Fruit fly (Drosophila melanogaster) whole organism, prepupa: ENCODE measurements around the gene osp.
A peak's percentile ranks its signal among the peaks of the same experiment; 100 is the strongest.

Experiments used
- Blimp-1 ChIP-seq: fragments of 200-800 bp; sonication (Bioruptor generic); optimal IDR thresholded peaks from 3 replicates; lab custom pipeline; 2017; ENCODE audit warnings: missing biosample characterization, missing genetic modification characterization, mild to moderate bottlenecking, moderate library complexity, missing genetic modification reagents
- CG10631 ChIP-seq: fragments of 200-800 bp; sonication (Bioruptor generic); optimal IDR thresholded peaks from 2 replicates; lab custom pipeline; 2016; ENCODE audit warnings: missing biosample characterization, missing genetic modification characterization
- CG10669 ChIP-seq: fragments of 200-800 bp; sonication (Bioruptor generic); optimal IDR thresholded peaks from 3 replicates; lab custom pipeline; 2018; ENCODE audit warnings: missing biosample characterization, mild to moderate bottlenecking, missing genetic modification characterization, moderate library complexity
- CG11294 ChIP-seq: fragments of 200-800 bp; sonication (Bioruptor generic); IDR thresholded peaks from 2 replicates; pipeline ENCODE4 v1.3.6; 2022; ENCODE audit warnings: missing biosample characterization, missing genetic modification characterization
- CG11762 ChIP-seq: fragments of 200-800 bp; sonication (Bioruptor generic); optimal IDR thresholded peaks from 3 replicates; lab custom pipeline; 2016; ENCODE audit warnings: missing biosample characterization, missing genetic modification characterization; ENCODE audit not compliant: insufficient read depth
- CG11902 ChIP-seq: fragments of 200-800 bp; sonication (Bioruptor generic); optimal IDR thresholded peaks from 3 replicates; lab custom pipeline; 2016; ENCODE audit warnings: missing biosample characterization, missing genetic modification characterization
- CG15336 ChIP-seq: fragments of 200-800 bp; sonication (Bioruptor generic); IDR thresholded peaks from 2 replicates; pipeline ENCODE4 v1.3.6; 2022; ENCODE audit warnings: missing biosample characterization, missing genetic modification characterization
- CG3032 ChIP-seq: fragments of 200-800 bp; optimal IDR thresholded peaks from 2 replicates; lab custom pipeline; 2019; ENCODE audit warnings: missing biosample characterization, mild to moderate bottlenecking, missing genetic modification characterization, moderate library complexity
- CG31627 ChIP-seq: fragments of 200-800 bp; sonication (Bioruptor generic); optimal IDR thresholded peaks from 3 replicates; lab custom pipeline; 2016; ENCODE audit warnings: missing biosample characterization, missing genetic modification characterization
- CG32006 ChIP-seq: fragments of 200-800 bp; sonication (Bioruptor generic); optimal IDR thresholded peaks from 3 replicates; lab custom pipeline; 2017; ENCODE audit warnings: missing biosample characterization, mild to moderate bottlenecking, missing genetic modification characterization
- CG34406 ChIP-seq: fragments of 200-800 bp; sonication (Bioruptor generic); optimal IDR thresholded peaks from 3 replicates; lab custom pipeline; 2016; ENCODE audit warnings: missing biosample characterization, missing genetic modification characterization
- CG3919 ChIP-seq: fragments of 200-800 bp; sonication (Bioruptor generic); optimal IDR thresholded peaks from 3 replicates; lab custom pipeline; 2016; ENCODE audit warnings: missing biosample characterization, missing genetic modification characterization
- CG6163 ChIP-seq: fragments of 200-800 bp; sonication (Bioruptor generic); IDR thresholded peaks from 3 replicates; pipeline ENCODE4 v1.3.6; 2022; ENCODE audit warnings: missing biosample characterization, missing genetic modification characterization
- CG6276 ChIP-seq: fragments of 200-800 bp; sonication (Bioruptor generic); optimal IDR thresholded peaks from 2 replicates; lab custom pipeline; 2017; ENCODE audit warnings: missing biosample characterization, mild to moderate bottlenecking, missing genetic modification characterization
- CG6792 ChIP-seq: fragments of 200-800 bp; sonication (Bioruptor generic); optimal IDR thresholded peaks from 3 replicates; lab custom pipeline; 2016; ENCODE audit warnings: missing biosample characterization, missing genetic modification characterization
- CG6808 ChIP-seq: fragments of 200-800 bp; sonication (Bioruptor generic); optimal IDR thresholded peaks from 3 replicates; lab custom pipeline; 2017; ENCODE audit warnings: missing biosample characterization, missing genetic modification characterization, mild to moderate bottlenecking, moderate library complexity, missing genetic modification reagents
- CG6854 ChIP-seq: fragments of 200-800 bp; sonication (Bioruptor generic); optimal IDR thresholded peaks from 2 replicates; lab custom pipeline; 2017; ENCODE audit warnings: missing biosample characterization, mild to moderate bottlenecking, missing genetic modification characterization
- CG7368 ChIP-seq: fragments of 200-800 bp; sonication (Bioruptor generic); optimal IDR thresholded peaks from 3 replicates; lab custom pipeline; 2016; ENCODE audit warnings: missing biosample characterization, missing genetic modification characterization
- CG8119 ChIP-seq: fragments of 200-800 bp; sonication (Bioruptor generic); IDR thresholded peaks from 3 replicates; pipeline ENCODE4 v1.3.6; 2022; ENCODE audit warnings: missing biosample characterization, missing genetic modification characterization
- CG8319 ChIP-seq: fragments of 200-800 bp; sonication (Bioruptor generic); optimal IDR thresholded peaks from 3 replicates; lab custom pipeline; 2016; ENCODE audit warnings: missing biosample characterization, missing genetic modification characterization
- CG8632 ChIP-seq: fragments of 200-800 bp; sonication (Bioruptor generic); optimal IDR thresholded peaks from 3 replicates; lab custom pipeline; 2016; ENCODE audit warnings: missing biosample characterization, missing genetic modification characterization
- CG9139 ChIP-seq: fragments of 200-800 bp; sonication (Bioruptor generic); optimal IDR thresholded peaks from 3 replicates; lab custom pipeline; 2017; ENCODE audit warnings: missing biosample characterization, mild to moderate bottlenecking, missing genetic modification characterization
- Eip75B ChIP-seq: fragments of 200-800 bp; sonication (Bioruptor generic); optimal IDR thresholded peaks from 3 replicates; lab custom pipeline; 2016; ENCODE audit warnings: missing biosample characterization, missing genetic modification characterization
- Eip78C ChIP-seq: fragments of 200-800 bp; sonication (Bioruptor generic); peaks from one replicate; lab custom pipeline; 2016; ENCODE audit warnings: missing biosample characterization, missing genetic modification characterization
- Eip93F ChIP-seq: fragments of 200-800 bp; sonication (Bioruptor generic); optimal IDR thresholded peaks from 2 replicates; lab custom pipeline; 2016; ENCODE audit warnings: missing biosample characterization, mild to moderate bottlenecking, missing genetic modification characterization
- Ets21C ChIP-seq: fragments of 200-800 bp; sonication (Bioruptor generic); optimal IDR thresholded peaks from 3 replicates; lab custom pipeline; 2016; ENCODE audit warnings: missing biosample characterization, missing genetic modification characterization
- Ets96B ChIP-seq: fragments of 200-800 bp; optimal IDR thresholded peaks from 2 replicates; lab custom pipeline; 2019; ENCODE audit warnings: missing biosample characterization, mild to moderate bottlenecking, missing genetic modification characterization, moderate library complexity
- Gug ChIP-seq: fragments of 200-800 bp; sonication (Bioruptor generic); IDR thresholded peaks from 2 replicates; pipeline ENCODE4 v1.3.6; 2022; ENCODE audit warnings: missing biosample characterization, missing genetic modification characterization
- Hr38 ChIP-seq: sonication (Bioruptor generic); optimal IDR thresholded peaks from 2 replicates; lab custom pipeline; 2016; ENCODE audit warnings: missing biosample characterization, missing genetic modification characterization
- Hr39 ChIP-seq: fragments of 200-800 bp; sonication (Bioruptor generic); optimal IDR thresholded peaks from 2 replicates; lab custom pipeline; 2016; ENCODE audit warnings: missing biosample characterization, missing genetic modification characterization
- OdsH ChIP-seq: fragments of 200-800 bp; sonication (Bioruptor generic); optimal IDR thresholded peaks from 3 replicates; lab custom pipeline; 2016; ENCODE audit warnings: missing biosample characterization, missing genetic modification characterization
- achi ChIP-seq: fragments of 200-800 bp; sonication (Bioruptor generic); optimal IDR thresholded peaks from 3 replicates; lab custom pipeline; 2016; ENCODE audit warnings: missing biosample characterization, missing genetic modification characterization
- acj6 ChIP-seq: fragments of 200-800 bp; sonication (Bioruptor generic); optimal IDR thresholded peaks from 3 replicates; lab custom pipeline; 2016; ENCODE audit warnings: missing biosample characterization, missing genetic modification characterization
- dac ChIP-seq: fragments of 200-800 bp; sonication (Bioruptor generic); optimal IDR thresholded peaks from 2 replicates; lab custom pipeline; 2017; ENCODE audit warnings: missing biosample characterization, mild to moderate bottlenecking, missing genetic modification characterization
- dsx ChIP-seq: fragments of 200-800 bp; optimal IDR thresholded peaks from 3 replicates; lab custom pipeline; 2019; ENCODE audit warnings: missing biosample characterization, mild to moderate bottlenecking, missing genetic modification characterization, moderate library complexity; ENCODE audit not compliant: poor library complexity, severe bottlenecking
- eg ChIP-seq: fragments of 200-800 bp; sonication (Bioruptor generic); IDR thresholded peaks from 3 replicates; pipeline ENCODE4 v1.3.6; 2022; ENCODE audit warnings: missing biosample characterization, missing genetic modification characterization
- fkh ChIP-seq: fragments of 200-800 bp; sonication (Bioruptor generic); optimal IDR thresholded peaks from 3 replicates; lab custom pipeline; 2017; ENCODE audit warnings: missing biosample characterization, mild to moderate bottlenecking, missing genetic modification characterization, moderate library complexity
- lz ChIP-seq: fragments of 200-800 bp; sonication (Bioruptor generic); optimal IDR thresholded peaks from 3 replicates; lab custom pipeline; 2016; ENCODE audit warnings: missing biosample characterization, missing genetic modification characterization
- net ChIP-seq: fragments of 200-800 bp; sonication (Bioruptor generic); optimal IDR thresholded peaks from 3 replicates; lab custom pipeline; 2016; ENCODE audit warnings: missing biosample characterization, missing genetic modification characterization
- pdm3 ChIP-seq: fragments of 200-800 bp; sonication (Bioruptor generic); optimal IDR thresholded peaks from 3 replicates; lab custom pipeline; 2016; ENCODE audit warnings: missing biosample characterization, missing genetic modification characterization
- salr ChIP-seq, 2 experiments: fragments of 200-800 bp; sonication (Bioruptor generic); optimal IDR thresholded peaks; 3 replicates each; lab custom pipeline; 2016 to 2018; ENCODE audit warnings: missing biosample characterization in 2 of 2, missing genetic modification characterization in 2 of 2, mild to moderate bottlenecking in 1 of 2
- ss ChIP-seq, 2 experiments: fragments of 200-800 bp; sonication (Bioruptor generic); optimal IDR thresholded peaks; 2 replicates in 1 of 2; 3 replicates in 1 of 2; lab custom pipeline; 2017 to 2018; ENCODE audit warnings: mild to moderate bottlenecking in 2 of 2, missing biosample characterization in 2 of 2, missing genetic modification characterization in 2 of 2, moderate library complexity in 1 of 2
- svp ChIP-seq: fragments of 200-800 bp; sonication (Bioruptor generic); peaks from one replicate; lab custom pipeline; 2016; ENCODE audit warnings: missing biosample characterization, missing genetic modification characterization
- vri ChIP-seq: fragments of 200-800 bp; sonication (Bioruptor generic); optimal IDR thresholded peaks from 3 replicates; lab custom pipeline; 2016; ENCODE audit warnings: missing biosample characterization, mild to moderate bottlenecking, missing genetic modification characterization

Gene osp

dm6 chr2L:14701495-14701894 is 12.4 kb upstream of the osp start (continued):
- TF ChIP-seq CG10631 (GFP tag; lab: Kevin White, UChicago): peak; percentile 39
- TF ChIP-seq vri (GFP tag; lab: Kevin White, UChicago): no peak
- TF ChIP-seq Eip75B (GFP tag; lab: Kevin White, UChicago): no peak
- peak; percentile 55 for TF ChIP-seq achi
- TF ChIP-seq CG15336 (GFP tag; lab: Robert Waterston, UW): peak; percentile 92
- TF ChIP-seq CG34406 (GFP tag; lab: Kevin White, UChicago): no peak
- no peak for TF ChIP-seq dsx
- peak in 1 of 2 experiments; percentile 44 for TF ChIP-seq salr (GFP tag; optimal IDR thresholded peaks at IDR 0.05; lab: Kevin White, UChicago)
- peak; percentile 21 for TF ChIP-seq svp (GFP tag; lab: Kevin White, UChicago)
- no peak for TF ChIP-seq CG31627 (GFP tag; lab: Kevin White, UChicago)
- no peak for TF ChIP-seq CG8632 (GFP tag; lab: Kevin White, UChicago)
- TF ChIP-seq, all 60 proteins: peak for 21

- 0 out of 3 replicates have a peak, but pooled peaks have one; percentile 19 for TF ChIP-seq CG8119
- peak; percentile 42; the same call in 2 of the 3 replicates for TF ChIP-seq eg (GFP tag; lab: Robert Waterston, UW)
- TF ChIP-seq svp (GFP tag; lab: Kevin White, UChicago): peak; percentile 39
- no peak for TF ChIP-seq vri (GFP tag; lab: Kevin White, UChicago)
- TF ChIP-seq lz (GFP tag; lab: Kevin White, UChicago): no peak
- peak; percentile 54 for TF ChIP-seq Eip78C (GFP tag; lab: Kevin White, UChicago)
- TF ChIP-seq, all 60 proteins: peak for 4
Observed at dm6 chr2L:14699501-14700077, 10.4 kb upstream of the osp start.

- TF ChIP-seq CG8119 (no peak), CG31627 (GFP tag; lab: Kevin White, UChicago) (no peak), CG6808 (GFP tag; lab: Kevin White, UChicago) (no peak), CG6276 (GFP tag; lab: Kevin White, UChicago) (no peak), Ets96B (tag; lab: Kevin White, UChicago) (no peak), fkh (GFP tag; lab: Kevin White, UChicago) (no peak), Blimp-1 (GFP tag; lab: Kevin White, UChicago) (no peak)
Observed at dm6 chr2L:14698980-14699379, 9.8 kb upstream of the osp start.

dm6 chr2L:14697938-14698337 is 8.8 kb upstream of the osp start:
- TF ChIP-seq Ets21C: no peak
- no peak; the same call in 2 of the 3 replicates for TF ChIP-seq eg (GFP tag; lab: Robert Waterston, UW)
- no peak for TF ChIP-seq fkh (GFP tag; lab: Kevin White, UChicago)
- TF ChIP-seq ss (GFP tag; optimal IDR thresholded peaks at IDR 0.05; lab: Kevin White, UChicago): peak in 1 of 2 experiments; percentile 5
- peak; percentile 1 for TF ChIP-seq CG8319
- peak; percentile 31 for TF ChIP-seq pdm3 (GFP tag; lab: Kevin White, UChicago)
- no peak for TF ChIP-seq Blimp-1 (GFP tag; lab: Kevin White, UChicago)
- no peak for TF ChIP-seq dac (GFP tag; lab: Kevin White, UChicago)
- TF ChIP-seq CG11902: no peak
- TF ChIP-seq Eip75B (GFP tag; lab: Kevin White, UChicago): no peak
- TF ChIP-seq Hr38 (GFP tag; lab: Kevin White, UChicago): no peak
- TF ChIP-seq lz (GFP tag; lab: Kevin White, UChicago): no peak
- no peak for TF ChIP-seq CG11294
- no peak for TF ChIP-seq CG9139 (GFP tag; lab: Kevin White, UChicago)
- peak; percentile 13 for TF ChIP-seq Ets96B (tag; lab: Kevin White, UChicago)
- TF ChIP-seq net (GFP tag; lab: Kevin White, UChicago): peak; percentile 47
- TF ChIP-seq Eip78C (GFP tag; lab: Kevin White, UChicago): peak; percentile 78
- no peak for TF ChIP-seq CG6163 (GFP tag; lab: Robert Waterston, UW)
- TF ChIP-seq CG6276 (GFP tag; lab: Kevin White, UChicago): peak; percentile 37
- TF ChIP-seq CG3919 (GFP tag; lab: Kevin White, UChicago): no peak
- TF ChIP-seq Hr39 (GFP tag; lab: Kevin White, UChicago): no peak
- no peak for TF ChIP-seq CG34406 (GFP tag; lab: Kevin White, UChicago)
- TF ChIP-seq CG6792 (GFP tag; lab: Kevin White, UChicago): peak; percentile 16
- TF ChIP-seq acj6 (GFP tag; lab: Kevin White, UChicago): peak; percentile 1
- peak; percentile 1 for TF ChIP-seq CG11762 (GFP tag; lab: Kevin White, UChicago)
- TF ChIP-seq Eip93F (GFP tag; lab: Kevin White, UChicago): no peak
- no peak for TF ChIP-seq Gug (GFP tag; lab: Robert Waterston, UW)
- no peak for TF ChIP-seq CG6854 (GFP tag; lab: Kevin White, UChicago)
- TF ChIP-seq CG10669: no peak
- no peak for TF ChIP-seq CG3032 (tag; lab: Kevin White, UChicago)
- no peak for TF ChIP-seq CG7368 (GFP tag; lab: Kevin White, UChicago)
- TF ChIP-seq svp (GFP tag; lab: Kevin White, UChicago): peak; percentile 62
- peak; percentile 65 for TF ChIP-seq CG32006 (GFP tag; lab: Kevin White, UChicago)
- TF ChIP-seq OdsH (GFP tag; lab: Kevin White, UChicago): no peak
